Worm (Caenorhabditis elegans) whole organism, mixed stage, embryonic: ENCODE results near the gene zip-10.

ENCODE experiments used
- blmp-1 ChIP-seq: fragments of 150-350 bp; optimal IDR thresholded peaks from 2 replicates; lab custom pipeline; 2014; ENCODE audit warnings: missing biosample characterization, missing genetic modification characterization
- ceh-39 ChIP-seq: fragments of 150-350 bp; optimal IDR thresholded peaks from 2 replicates; lab custom pipeline; 2014; ENCODE audit warnings: missing biosample characterization, missing genetic modification characterization
- ceh-43 ChIP-seq: fragments of 200-800 bp; sonication (Bioruptor generic); optimal IDR thresholded peaks from 2 replicates; lab custom pipeline; 2018; ENCODE audit warnings: mild to moderate bottlenecking, missing genetic modification characterization, moderate library complexity, missing compliant biosample characterization
- ceh-83 ChIP-seq: fragments of 200-800 bp; sonication (Bioruptor generic); optimal IDR thresholded peaks from 2 replicates; lab custom pipeline; 2018; ENCODE audit warnings: mild to moderate bottlenecking, missing genetic modification characterization, missing compliant biosample characterization
- ces-1 ChIP-seq: fragments of 150-350 bp; optimal IDR thresholded peaks from 2 replicates; lab custom pipeline; 2014; ENCODE audit warnings: missing biosample characterization, missing genetic modification reagents, missing genetic modification characterization
- cnd-1 ChIP-seq: fragments of 200-800 bp; sonication (Bioruptor generic); optimal IDR thresholded peaks from 2 replicates; lab custom pipeline; 2018; ENCODE audit warnings: mild to moderate bottlenecking, missing genetic modification characterization, missing compliant biosample characterization
- drap-1 ChIP-seq: fragments of 200-800 bp; sonication (Bioruptor generic); optimal IDR thresholded peaks from 3 replicates; lab custom pipeline; 2018; ENCODE audit warnings: mild to moderate bottlenecking, missing genetic modification characterization, missing compliant biosample characterization
- elt-1 ChIP-seq: sonication (generic microtip); optimal IDR thresholded peaks from 2 replicates; lab custom pipeline; 2017; ENCODE audit warnings: missing genetic modification characterization, mild to moderate bottlenecking, missing compliant biosample characterization, antibody characterized with exemption, moderate library complexity, borderline replicate concordance; ENCODE audit not compliant: insufficient read depth
- elt-3 ChIP-seq: fragments of 150-350 bp; optimal IDR thresholded peaks from 2 replicates; lab custom pipeline; 2014; ENCODE audit warnings: missing biosample characterization, missing genetic modification characterization
- flh-1 ChIP-seq: fragments of 200-800 bp; sonication (Bioruptor generic); optimal IDR thresholded peaks from 2 replicates; lab custom pipeline; 2018; ENCODE audit warnings: mild to moderate bottlenecking, missing genetic modification characterization, moderate library complexity, missing compliant biosample characterization
- ham-2 ChIP-seq: fragments of 200-800 bp; sonication (Bioruptor generic); optimal IDR thresholded peaks from 2 replicates; lab custom pipeline; 2018; ENCODE audit warnings: mild to moderate bottlenecking, missing genetic modification characterization, missing compliant biosample characterization
- hlh-1 ChIP-seq: fragments of 150-350 bp; optimal IDR thresholded peaks from 2 replicates; lab custom pipeline; 2014; ENCODE audit warnings: missing biosample characterization, missing genetic modification reagents, missing genetic modification characterization
- lsy-2 ChIP-seq: fragments of 150-350 bp; optimal IDR thresholded peaks from 2 replicates; lab custom pipeline; 2014; ENCODE audit warnings: missing biosample characterization, missing genetic modification characterization
- mls-2 ChIP-seq: sonication (generic microtip); optimal IDR thresholded peaks from 2 replicates; lab custom pipeline; 2016; ENCODE audit warnings: mild to moderate bottlenecking, missing genetic modification characterization, moderate library complexity, missing compliant biosample characterization
- nhr-12 ChIP-seq: fragments of 150-350 bp; optimal IDR thresholded peaks from 2 replicates; lab custom pipeline; 2014; ENCODE audit warnings: missing biosample characterization, missing genetic modification characterization
- nhr-2 ChIP-seq: fragments of 150-350 bp; optimal IDR thresholded peaks from 2 replicates; lab custom pipeline; 2014; ENCODE audit warnings: missing biosample characterization, missing genetic modification characterization
- nhr-237 ChIP-seq: fragments of 150-350 bp; optimal IDR thresholded peaks from 2 replicates; lab custom pipeline; 2014; ENCODE audit warnings: missing biosample characterization, missing genetic modification characterization
- nhr-28 ChIP-seq: fragments of 150-350 bp; optimal IDR thresholded peaks from 2 replicates; lab custom pipeline; 2014; ENCODE audit warnings: missing biosample characterization, missing genetic modification characterization
- nhr-76 ChIP-seq: sonication (generic microtip); optimal IDR thresholded peaks from 2 replicates; lab custom pipeline; 2017; ENCODE audit warnings: missing biosample characterization, missing genetic modification characterization
- pha-4 ChIP-seq: fragments of 150-350 bp; optimal IDR thresholded peaks from 2 replicates; lab custom pipeline; 2018; ENCODE audit warnings: missing biosample characterization, missing genetic modification reagents, missing genetic modification characterization
- sem-2 ChIP-seq: fragments of 200-800 bp; sonication (Bioruptor generic); optimal IDR thresholded peaks from 2 replicates; lab custom pipeline; 2018; ENCODE audit warnings: mild to moderate bottlenecking, missing genetic modification characterization, missing compliant biosample characterization
- snpc-4 ChIP-seq: fragments of 150-350 bp; optimal IDR thresholded peaks from 2 replicates; lab custom pipeline; 2014; ENCODE audit warnings: missing biosample characterization, missing genetic modification characterization
- sptf-1 ChIP-seq: sonication (generic microtip); optimal IDR thresholded peaks from 2 replicates; lab custom pipeline; 2017; ENCODE audit warnings: mild to moderate bottlenecking, missing genetic modification characterization, moderate library complexity, missing compliant biosample characterization
- tbx-8 ChIP-seq: fragments of 200-800 bp; sonication (Bioruptor generic); optimal IDR thresholded peaks from 2 replicates; lab custom pipeline; 2018; ENCODE audit warnings: mild to moderate bottlenecking, missing genetic modification characterization, moderate library complexity, missing compliant biosample characterization
- unc-120 ChIP-seq: sonication (generic microtip); optimal IDR thresholded peaks from 2 replicates; lab custom pipeline; 2017; ENCODE audit warnings: missing genetic modification characterization, missing compliant biosample characterization; ENCODE audit not compliant: poor library complexity, severe bottlenecking
- unc-39 ChIP-seq: fragments of 150-350 bp; optimal IDR thresholded peaks from 2 replicates; lab custom pipeline; 2014; ENCODE audit warnings: missing biosample characterization, missing genetic modification characterization
- unc-62 ChIP-seq: fragments of 150-350 bp; optimal IDR thresholded peaks from 2 replicates; lab custom pipeline; 2014; ENCODE audit warnings: missing biosample characterization, missing genetic modification reagents, missing genetic modification characterization
- ztf-11 ChIP-seq: fragments of 150-350 bp; optimal IDR thresholded peaks from 2 replicates; lab custom pipeline; 2014; ENCODE audit warnings: missing biosample characterization, missing genetic modification characterization

Gene zip-10

ce11 chrV:11677494-11677893, 26.9 kb upstream of the zip-10 start:
- TF ChIP-seq unc-120 (tag; lab: Kevin White, UChicago) (peak; percentile 60), nhr-2 (tag; lab: Kevin White, UChicago) (no peak), hlh-1 (tag; lab: Kevin White, UChicago) (peak; percentile 76)
- TF ChIP-seq, all 35 proteins: peak for 2

DNA sequence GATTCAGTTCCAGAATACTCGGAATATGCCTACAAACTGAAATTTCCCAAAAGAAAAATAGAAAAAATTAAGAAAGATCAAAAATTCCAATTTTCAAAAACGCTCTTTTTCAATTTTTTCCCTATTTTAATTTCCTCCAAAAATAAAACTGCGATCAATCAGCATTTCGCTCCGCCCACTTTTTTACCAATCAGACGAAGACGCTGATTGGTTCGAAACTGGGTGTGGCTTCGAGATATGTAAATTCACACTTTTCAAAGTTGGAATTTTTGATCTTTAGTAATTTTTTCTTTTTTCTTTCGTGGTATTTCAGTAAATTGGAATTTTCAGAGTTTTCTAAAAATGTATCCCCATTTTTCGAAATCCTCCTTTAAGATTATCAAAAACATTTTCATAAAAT, 26.5 kb upstream of the zip-10 start:
- TF ChIP-seq nhr-237 = no peak

- TF ChIP-seq ztf-11 (tag; lab: Kevin White, UChicago) (no peak), ceh-83 (no peak), elt-3 (tag; lab: Kevin White, UChicago) (no peak), snpc-4 (tag; lab: Kevin White, UChicago) (no peak), mls-2 (no peak), elt-1 (no peak), pha-4 (tag; lab: Kevin White, UChicago) (no peak), flh-1 (no peak), sptf-1 (tag; lab: Kevin White, UChicago) (no peak), ceh-39 (no peak), nhr-76 (tag; lab: Kevin White, UChicago) (no peak), hlh-1 (tag; lab: Kevin White, UChicago) (no peak), lsy-2 (tag; lab: Kevin White, UChicago) (no peak), drap-1 (no peak), unc-120 (tag; lab: Kevin White, UChicago) (no peak)
Observed at ce11 chrV:11676498-11676897, 25.9 kb upstream of the zip-10 start.

DNA sequence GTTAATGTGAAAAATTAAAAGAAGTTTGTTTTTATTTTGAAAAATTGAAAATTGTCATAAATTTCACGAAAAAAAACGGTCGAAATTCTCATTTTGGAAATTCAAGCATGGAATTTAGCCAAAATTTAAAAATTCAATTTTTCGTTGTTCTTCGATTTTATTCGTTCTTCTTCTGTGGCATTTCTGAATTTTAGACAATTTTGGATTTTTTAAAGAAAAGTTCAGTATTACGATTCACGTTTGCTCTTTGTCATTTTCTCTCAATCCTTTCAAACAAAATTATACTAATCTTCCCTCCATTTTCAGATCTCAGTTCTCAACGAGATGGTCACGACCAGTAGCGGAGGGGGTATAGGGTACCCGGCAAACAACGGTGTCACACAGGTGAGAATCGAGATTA, 25.1 kb upstream of the zip-10 start, which contains the start of gene ape-1:
TSS of gene ape-1 (plus strand) at position 301 of the 400 bp plus-strand sequence.
- no peak for TF ChIP-seq flh-1
- TF ChIP-seq sem-2 (GFP tag; lab: Kevin White, UChicago) = no peak

DNA sequence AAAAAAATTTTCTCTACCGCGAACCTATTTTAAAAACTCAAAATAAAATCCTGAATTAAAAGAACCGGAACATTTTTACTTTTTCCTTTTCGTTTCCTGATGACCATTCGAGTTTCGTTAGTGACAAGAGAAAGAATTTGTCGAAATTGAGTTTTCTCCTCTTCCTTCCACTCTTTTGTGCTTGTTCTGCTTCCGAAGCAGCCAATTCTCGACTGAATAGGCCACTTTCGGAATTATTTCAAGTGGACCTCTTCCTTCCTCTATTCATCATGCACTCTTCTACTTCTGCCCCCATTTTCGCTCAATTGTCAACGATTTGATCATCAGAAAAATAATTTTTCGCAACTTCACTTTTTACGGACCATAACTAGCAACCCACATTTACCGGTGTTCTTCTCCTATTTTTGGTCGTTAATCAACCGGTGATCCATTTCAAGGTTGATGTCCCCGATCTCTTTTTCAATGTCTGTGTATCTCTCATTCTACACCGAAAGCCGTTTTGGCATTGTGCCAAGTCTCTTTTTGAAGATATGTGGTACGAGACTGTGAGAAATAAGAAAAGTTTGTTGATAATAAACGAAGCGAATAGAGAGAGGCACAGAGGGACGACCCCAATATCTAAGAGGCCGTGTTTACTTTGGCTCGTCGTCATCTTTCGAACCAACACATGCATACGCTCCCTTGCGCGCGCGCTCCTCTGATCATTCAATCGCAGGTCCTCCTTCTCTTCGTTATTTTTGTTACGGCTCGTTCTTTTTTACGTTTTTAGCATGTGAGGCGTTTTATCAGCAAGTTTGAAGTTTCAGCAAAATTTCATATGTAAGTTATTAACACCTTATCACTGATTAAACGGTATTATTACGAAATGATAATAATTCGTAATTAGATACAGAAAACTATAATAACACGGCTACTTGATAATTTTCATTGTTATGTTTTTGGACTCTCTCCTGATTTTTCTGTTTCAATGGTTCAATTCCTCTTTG, 24.3 kb upstream of the zip-10 start:
- peak; percentile 43 for TF ChIP-seq pha-4 (tag; lab: Kevin White, UChicago)
- TF ChIP-seq ces-1 = peak; percentile 90
- no peak for TF ChIP-seq flh-1

DNA sequence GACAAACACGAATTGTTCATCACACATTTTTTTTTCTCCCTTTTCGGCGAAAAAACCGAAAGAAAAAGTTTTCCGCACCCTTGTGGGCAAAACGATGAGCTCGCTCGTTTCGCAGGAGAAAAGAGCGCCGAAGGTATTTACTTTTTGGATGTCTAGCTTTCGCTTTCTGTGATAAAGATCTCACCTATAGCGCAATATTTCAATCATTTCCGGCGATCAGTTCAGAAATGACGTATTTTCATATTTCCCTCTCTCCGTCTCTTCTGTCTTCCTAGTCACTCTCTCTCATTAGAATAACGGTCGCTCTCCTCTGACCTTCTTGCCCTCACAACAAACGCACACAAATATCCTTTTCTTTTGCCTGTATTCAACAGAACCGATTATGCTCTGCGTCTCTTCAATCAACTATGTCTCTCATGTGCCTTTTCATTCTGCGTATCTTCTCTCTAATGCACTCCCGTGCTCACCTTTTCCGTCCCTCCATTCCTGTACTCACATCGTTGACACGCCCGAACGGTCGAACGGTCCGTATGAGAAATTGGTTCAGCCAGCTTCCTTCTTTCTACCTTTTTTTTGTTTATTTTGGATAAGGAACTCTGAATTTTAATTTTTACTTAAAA, 23.3 kb upstream of the zip-10 start:
- TF ChIP-seq flh-1 = no peak
- TF ChIP-seq tbx-8 (GFP tag; lab: Kevin White, UChicago) = no peak
- TF ChIP-seq ceh-43 (GFP tag; lab: Kevin White, UChicago) = peak; percentile 6
- no peak for TF ChIP-seq ceh-39
- TF ChIP-seq nhr-12 (tag; lab: Kevin White, UChicago) = no peak
- TF ChIP-seq nhr-2 (tag; lab: Kevin White, UChicago) = peak; percentile 98
- TF ChIP-seq lsy-2 (tag; lab: Kevin White, UChicago) = no peak
- TF ChIP-seq unc-39 (tag; lab: Kevin White, UChicago) = no peak
- no peak for TF ChIP-seq nhr-28 (tag; lab: Kevin White, UChicago)
- TF ChIP-seq ceh-83 = no peak
- TF ChIP-seq ham-2 = peak; percentile 79
- TF ChIP-seq elt-1 = peak; percentile 89
- TF ChIP-seq nhr-237 = no peak
- peak; percentile 13 for TF ChIP-seq ces-1
- TF ChIP-seq pha-4 (tag; lab: Kevin White, UChicago) = peak; percentile 20
- TF ChIP-seq cnd-1 = peak; percentile 12
- TF ChIP-seq unc-62 (GFP tag; lab: Kevin White, UChicago) = peak; percentile 69
- peak; percentile 88 for TF ChIP-seq blmp-1
